Worm (Caenorhabditis elegans) whole organism, early embryonic: ENCODE data around the gene C34B4.4.

ENCODE experiments used
- B0310.2 ChIP-seq: sonication (generic microtip); optimal IDR thresholded peaks from 2 replicates; lab custom pipeline; 2016; ENCODE audit warnings: mild to moderate bottlenecking, missing genetic modification characterization, missing compliant biosample characterization
- aly-1 ChIP-seq: sonication (generic microtip); optimal IDR thresholded peaks from 2 replicates; lab custom pipeline; 2016; ENCODE audit warnings: missing genetic modification characterization, missing compliant biosample characterization
- ama-1 ChIP-seq: fragments of 150-350 bp; optimal IDR thresholded peaks from 2 replicates; lab custom pipeline; 2014
- ceh-13 ChIP-seq: fragments of 200-800 bp; sonication (Bioruptor generic); optimal IDR thresholded peaks from 2 replicates; lab custom pipeline; 2018; ENCODE audit warnings: mild to moderate bottlenecking, missing genetic modification characterization, missing compliant biosample characterization
- ceh-36 ChIP-seq: sonication (generic microtip); optimal IDR thresholded peaks from 2 replicates; lab custom pipeline; 2016; ENCODE audit warnings: missing genetic modification characterization, inconsistent platforms, missing compliant biosample characterization
- ets-7 ChIP-seq: sonication (generic microtip); optimal IDR thresholded peaks from 2 replicates; lab custom pipeline; 2016; ENCODE audit warnings: missing genotype, missing genetic modification characterization, missing compliant biosample characterization
- flt-1 ChIP-seq: fragments of 200-800 bp; sonication (Bioruptor generic); IDR thresholded peaks from 2 replicates; pipeline ENCODE4 v1.3.6; 2022; ENCODE audit warnings: missing genetic modification characterization, missing compliant biosample characterization
- hmg-4 ChIP-seq: fragments of 200-800 bp; sonication (Bioruptor generic); optimal IDR thresholded peaks from 2 replicates; lab custom pipeline; 2018; ENCODE audit warnings: mild to moderate bottlenecking, missing genetic modification characterization, missing compliant biosample characterization
- hnd-1 ChIP-seq: sonication (generic microtip); optimal IDR thresholded peaks from 2 replicates; lab custom pipeline; 2016; ENCODE audit warnings: missing genetic modification characterization, missing compliant biosample characterization
- tbx-11 ChIP-seq: fragments of 200-800 bp; sonication (Bioruptor generic); IDR thresholded peaks from 2 replicates; pipeline ENCODE4 v1.3.6; 2022; ENCODE audit warnings: missing genetic modification characterization, missing compliant biosample characterization
- tbx-37 ChIP-seq: fragments of 200-800 bp; sonication (Bioruptor generic); conservative IDR thresholded peaks from 2 replicates; pipeline ENCODE4 v1.3.6; 2022; ENCODE audit warnings: missing genetic modification reagents, missing genetic modification characterization, missing compliant biosample characterization
- tra-4 ChIP-seq: sonication (generic microtip); optimal IDR thresholded peaks from 2 replicates; lab custom pipeline; 2017; ENCODE audit warnings: missing genetic modification characterization, missing compliant biosample characterization

DNA sequence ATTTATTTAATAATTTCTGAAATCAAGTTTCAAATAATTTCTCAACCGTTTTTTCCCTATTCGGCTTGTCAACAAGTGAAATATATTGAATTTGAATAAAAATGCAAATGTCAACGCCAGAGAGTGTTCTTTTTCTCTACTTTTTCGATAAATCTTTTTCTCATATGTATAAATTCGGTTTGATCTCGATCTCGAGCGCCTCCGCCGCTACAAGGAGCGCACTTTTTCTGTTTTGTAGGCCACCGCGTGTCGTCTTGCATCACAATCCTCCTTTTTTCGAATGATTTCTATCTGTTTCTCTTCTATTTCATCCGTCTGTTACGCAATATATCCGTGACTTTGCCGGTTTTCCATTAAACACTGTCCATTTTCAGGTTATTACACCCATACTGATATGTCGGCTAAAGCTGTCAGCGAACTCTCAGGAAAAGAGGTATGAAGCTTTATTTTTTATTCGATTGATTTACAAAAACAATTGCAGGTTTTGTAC, 26.0 kb downstream of the C34B4.4 start, which contains the start of gene acly-2:
- no peak for TF ChIP-seq ama-1
- TF ChIP-seq ets-7 = no peak
- TF ChIP-seq ceh-13 = no peak
- TF ChIP-seq aly-1 (tag; lab: Kevin White, UChicago) = no peak
- TF ChIP-seq ceh-36 (tag; lab: Kevin White, UChicago) = no peak
- no peak for TF ChIP-seq tra-4 (tag; lab: Kevin White, UChicago)
- TF ChIP-seq flt-1 (GFP tag; lab: Robert Waterston, UW) = no peak
- TF ChIP-seq tbx-37 (GFP tag; lab: Robert Waterston, UW) = no peak
- TF ChIP-seq hmg-4 = no peak
- no peak for TF ChIP-seq B0310.2 (tag; lab: Kevin White, UChicago)
- no peak for TF ChIP-seq tbx-11
- TF ChIP-seq hnd-1 (tag; lab: Kevin White, UChicago) = no peak
